Fruit fly (Drosophila melanogaster) whole organism, embryonic: ENCODE data around the gene rb.
A peak's percentile ranks its signal among the peaks of the same experiment; 100 is the strongest.

Source experiments
- Atf3 ChIP-seq: fragments of 200-800 bp; sonication (Bioruptor generic); optimal IDR thresholded peaks from 3 replicates; lab custom pipeline; 2016; ENCODE audit warnings: missing biosample characterization, missing genetic modification characterization
- CG10274 ChIP-seq: fragments of 200-800 bp; sonication (Bioruptor generic); optimal IDR thresholded peaks from 3 replicates; lab custom pipeline; 2017; ENCODE audit warnings: missing biosample characterization, mild to moderate bottlenecking, missing genetic modification characterization
- CG10959 ChIP-seq: fragments of 200-800 bp; sonication (Bioruptor generic); IDR thresholded peaks from 2 replicates; pipeline ENCODE4 v1.3.6; 2022; ENCODE audit warnings: missing biosample characterization, missing genetic modification characterization
- CG12155 ChIP-seq: fragments of 200-800 bp; sonication (Bioruptor generic); optimal IDR thresholded peaks from 3 replicates; lab custom pipeline; 2016; ENCODE audit warnings: missing biosample characterization, missing genetic modification characterization
- CG12744 ChIP-seq: fragments of 200-800 bp; sonication (Bioruptor generic); optimal IDR thresholded peaks from 2 replicates; lab custom pipeline; 2016; ENCODE audit warnings: missing biosample characterization, missing genetic modification characterization
- CG13894 ChIP-seq: fragments of 200-800 bp; sonication (Bioruptor generic); optimal IDR thresholded peaks from 3 replicates; lab custom pipeline; 2018; ENCODE audit warnings: missing biosample characterization, mild to moderate bottlenecking, missing genetic modification characterization, moderate library complexity
- CG14710 ChIP-seq: fragments of 200-800 bp; sonication (Bioruptor generic); optimal IDR thresholded peaks from 3 replicates; lab custom pipeline; 2019; ENCODE audit warnings: missing biosample characterization, mild to moderate bottlenecking, missing genetic modification characterization, moderate library complexity
- CG1603 ChIP-seq: fragments of 200-800 bp; sonication (Bioruptor generic); optimal IDR thresholded peaks from 2 replicates; lab custom pipeline; 2019; ENCODE audit warnings: missing biosample characterization, mild to moderate bottlenecking, missing genetic modification characterization, moderate library complexity
- CG17186 ChIP-seq: fragments of 200-800 bp; sonication (Bioruptor generic); optimal IDR thresholded peaks from 3 replicates; lab custom pipeline; 2017; ENCODE audit warnings: missing biosample characterization, missing genetic modification reagents, missing genetic modification characterization
- CG17829 ChIP-seq: fragments of 200-800 bp; optimal IDR thresholded peaks from 2 replicates; lab custom pipeline; 2019; ENCODE audit warnings: missing biosample characterization, mild to moderate bottlenecking, missing genetic modification characterization, moderate library complexity
- CG4282 ChIP-seq: fragments of 200-800 bp; sonication (Bioruptor generic); optimal IDR thresholded peaks from 2 replicates; lab custom pipeline; 2016; ENCODE audit warnings: missing biosample characterization, missing genetic modification characterization
- CG4360 ChIP-seq: fragments of 200-800 bp; sonication (Bioruptor generic); IDR thresholded peaks from 2 replicates; pipeline ENCODE4 v1.3.6; 2022; ENCODE audit warnings: missing biosample characterization, missing genetic modification characterization
- CG4424 ChIP-seq: fragments of 200-800 bp; sonication (Bioruptor generic); optimal IDR thresholded peaks from 3 replicates; lab custom pipeline; 2016; ENCODE audit warnings: missing biosample characterization, missing genetic modification characterization
- CG4854 ChIP-seq: fragments of 200-800 bp; sonication (Bioruptor generic); optimal IDR thresholded peaks from 2 replicates; lab custom pipeline; 2016; ENCODE audit warnings: missing biosample characterization, missing genetic modification characterization, inconsistent platforms
- CG7556 ChIP-seq: fragments of 200-800 bp; sonication (Bioruptor generic); optimal IDR thresholded peaks from 2 replicates; lab custom pipeline; 2017; ENCODE audit warnings: missing biosample characterization, mild to moderate bottlenecking, missing genetic modification characterization
- CG7745 ChIP-seq: fragments of 200-800 bp; sonication (Bioruptor generic); optimal IDR thresholded peaks from 2 replicates; lab custom pipeline; 2018; ENCODE audit warnings: missing biosample characterization, mild to moderate bottlenecking, missing genetic modification characterization, moderate library complexity
- CG8359 ChIP-seq: fragments of 200-800 bp; sonication (Bioruptor generic); optimal IDR thresholded peaks from 2 replicates; lab custom pipeline; 2017; ENCODE audit warnings: missing biosample characterization, mild to moderate bottlenecking, missing genetic modification characterization, borderline replicate concordance
- CG8765 ChIP-seq: fragments of 200-800 bp; sonication (Bioruptor generic); IDR thresholded peaks from 2 replicates; pipeline ENCODE4 v1.3.6; 2022; ENCODE audit warnings: missing biosample characterization, missing genetic modification characterization
- D19A ChIP-seq: fragments of 200-800 bp; optimal IDR thresholded peaks from 3 replicates; lab custom pipeline; 2019; ENCODE audit warnings: missing biosample characterization, mild to moderate bottlenecking, missing genetic modification characterization, moderate library complexity
- Ets97D ChIP-seq: fragments of 200-800 bp; sonication (Bioruptor generic); optimal IDR thresholded peaks from 3 replicates; lab custom pipeline; 2016; ENCODE audit warnings: missing biosample characterization, missing genetic modification characterization
- HLH54F ChIP-seq: fragments of 200-800 bp; sonication (Bioruptor generic); optimal IDR thresholded peaks from 3 replicates; lab custom pipeline; 2016; ENCODE audit warnings: missing biosample characterization, missing genetic modification characterization
- Hr39 ChIP-seq: fragments of >200 bp; optimal IDR thresholded peaks from 2 replicates; lab custom pipeline; 2017
- Hr51 ChIP-seq, 2 experiments: fragments of 200-800 bp; sonication (Bioruptor generic); optimal IDR thresholded peaks; 2 replicates in 1 of 2; 3 replicates in 1 of 2; lab custom pipeline; 2016 to 2018; ENCODE audit warnings: missing biosample characterization in 2 of 2, missing genetic modification characterization in 2 of 2, mild to moderate bottlenecking in 1 of 2, moderate library complexity in 1 of 2
- Jarid2 ChIP-seq: fragments of 200-800 bp; sonication (Bioruptor generic); optimal IDR thresholded peaks from 3 replicates; lab custom pipeline; 2017; ENCODE audit warnings: mild to moderate bottlenecking, missing biosample characterization, missing genetic modification reagents, missing genetic modification characterization
- Lim3 ChIP-seq: fragments of 200-800 bp; sonication (Bioruptor generic); IDR thresholded peaks from 2 replicates; pipeline ENCODE4 v1.3.6; 2022; ENCODE audit warnings: missing biosample characterization, missing genetic modification characterization
- MTF-1 ChIP-seq: fragments of 200-800 bp; sonication (Bioruptor generic); optimal IDR thresholded peaks from 2 replicates; lab custom pipeline; 2018; ENCODE audit warnings: missing biosample characterization, mild to moderate bottlenecking, missing genetic modification characterization, borderline replicate concordance
- Myb ChIP-seq: fragments of 200-800 bp; sonication (Bioruptor generic); optimal IDR thresholded peaks from 2 replicates; lab custom pipeline; 2016; ENCODE audit warnings: missing biosample characterization, missing genetic modification characterization
- TFAM ChIP-seq: fragments of 200-800 bp; sonication (Bioruptor generic); optimal IDR thresholded peaks from 2 replicates; lab custom pipeline; 2017; ENCODE audit warnings: missing biosample characterization, missing genetic modification characterization, inconsistent platforms
- Xbp1 ChIP-seq: fragments of 200-800 bp; sonication (Bioruptor generic); optimal IDR thresholded peaks from 3 replicates; lab custom pipeline; 2016; ENCODE audit warnings: missing biosample characterization, mild to moderate bottlenecking, missing genetic modification characterization
- Xrp1 ChIP-seq: fragments of 200-800 bp; sonication (Bioruptor generic); IDR thresholded peaks from 2 replicates; pipeline ENCODE4 v1.3.6; 2022; ENCODE audit warnings: missing biosample characterization, missing genetic modification characterization
- YL-1 ChIP-seq: fragments of 200-800 bp; sonication (Bioruptor generic); optimal IDR thresholded peaks from 3 replicates; lab custom pipeline; 2017; ENCODE audit warnings: missing biosample characterization, mild to moderate bottlenecking, missing genetic modification characterization
- abd-A ChIP-seq: fragments of 200-800 bp; sonication (Bioruptor generic); optimal IDR thresholded peaks from 3 replicates; lab custom pipeline; 2019; ENCODE audit warnings: missing biosample characterization, mild to moderate bottlenecking, missing genetic modification characterization, moderate library complexity
- ac ChIP-seq: fragments of 200-800 bp; sonication (Bioruptor generic); optimal IDR thresholded peaks from 3 replicates; lab custom pipeline; 2017; ENCODE audit warnings: missing biosample characterization, mild to moderate bottlenecking, missing genetic modification characterization
- bbx ChIP-seq: fragments of 200-800 bp; sonication (Bioruptor generic); IDR thresholded peaks from 2 replicates; pipeline ENCODE4 v1.3.6; 2022; ENCODE audit warnings: missing biosample characterization, missing genetic modification characterization; ENCODE audit not compliant: partially characterized antibody
- dan ChIP-seq: fragments of 200-800 bp; sonication (Bioruptor generic); IDR thresholded peaks from 2 replicates; pipeline ENCODE4 v1.3.6; 2022; ENCODE audit warnings: missing biosample characterization, missing genetic modification characterization
- disco-r ChIP-seq: fragments of 200-800 bp; sonication (Bioruptor generic); optimal IDR thresholded peaks from 2 replicates; lab custom pipeline; 2016; ENCODE audit warnings: missing biosample characterization, missing genetic modification characterization
- lab ChIP-seq: fragments of 200-800 bp; sonication (Bioruptor generic); optimal IDR thresholded peaks from 3 replicates; lab custom pipeline; 2017; ENCODE audit warnings: missing biosample characterization, missing genetic modification characterization, mild to moderate bottlenecking, moderate library complexity, missing genetic modification reagents
- mld ChIP-seq: fragments of 200-800 bp; sonication (Bioruptor generic); IDR thresholded peaks from 3 replicates; pipeline ENCODE4 v1.3.6; 2022; ENCODE audit warnings: missing biosample characterization, missing genetic modification characterization; ENCODE audit not compliant: partially characterized antibody
- org-1 ChIP-seq: fragments of 200-800 bp; sonication (Bioruptor generic); optimal IDR thresholded peaks from 2 replicates; lab custom pipeline; 2017; ENCODE audit warnings: missing biosample characterization, missing genetic modification characterization
- phol ChIP-seq: fragments of 200-800 bp; sonication (Bioruptor generic); optimal IDR thresholded peaks from 3 replicates; lab custom pipeline; 2018; ENCODE audit warnings: missing biosample characterization, mild to moderate bottlenecking, missing genetic modification characterization, moderate library complexity
- sd ChIP-seq: fragments of 200-800 bp; sonication (Bioruptor generic); optimal IDR thresholded peaks from 3 replicates; lab custom pipeline; 2018; ENCODE audit warnings: missing biosample characterization, mild to moderate bottlenecking, missing genetic modification characterization, moderate library complexity
- sisA ChIP-seq: fragments of 200-800 bp; sonication (Bioruptor generic); IDR thresholded peaks from 2 replicates; pipeline ENCODE4 v1.3.6; 2022; ENCODE audit warnings: missing biosample characterization, missing genetic modification characterization
- sob ChIP-seq: fragments of 200-800 bp; sonication (Bioruptor generic); IDR thresholded peaks from 2 replicates; pipeline ENCODE4 v1.3.6; 2022; ENCODE audit warnings: missing biosample characterization, missing genetic modification characterization
- tap ChIP-seq: fragments of 200-800 bp; optimal IDR thresholded peaks from 3 replicates; lab custom pipeline; 2019; ENCODE audit warnings: missing biosample characterization, mild to moderate bottlenecking, missing genetic modification characterization, moderate library complexity
- tio ChIP-seq: fragments of 200-800 bp; sonication (Bioruptor generic); optimal IDR thresholded peaks from 2 replicates; lab custom pipeline; 2017; ENCODE audit warnings: missing biosample characterization, missing genetic modification characterization, inconsistent platforms
- tll ChIP-seq, 2 experiments: fragments of 200-800 bp in 1 of 2; fragments of >200 bp in 1 of 2; sonication (Bioruptor generic) in 1 of 2; optimal IDR thresholded peaks; 2 replicates each; lab custom pipeline; 2017 to 2019; ENCODE audit warnings: missing biosample characterization in 2 of 2, missing genetic modification characterization in 2 of 2, mild to moderate bottlenecking in 1 of 2, moderate library complexity in 1 of 2
- trem ChIP-seq: fragments of 200-800 bp; optimal IDR thresholded peaks from 3 replicates; lab custom pipeline; 2019; ENCODE audit warnings: missing biosample characterization, mild to moderate bottlenecking, missing genetic modification characterization, moderate library complexity
- ttk ChIP-seq: fragments of 200-800 bp; sonication (Bioruptor generic); IDR thresholded peaks from 2 replicates; pipeline ENCODE4 v2.1.2; 2022; ENCODE audit warnings: missing biosample characterization, missing genetic modification characterization
- unpg ChIP-seq: fragments of 200-800 bp; sonication (Bioruptor generic); optimal IDR thresholded peaks from 3 replicates; lab custom pipeline; 2018; ENCODE audit warnings: missing biosample characterization, mild to moderate bottlenecking, missing genetic modification characterization, moderate library complexity
- zfh1 ChIP-seq: fragments of 200-800 bp; sonication (Bioruptor generic); IDR thresholded peaks from 3 replicates; pipeline ENCODE4 v1.3.6; 2022; ENCODE audit warnings: missing biosample characterization, missing genetic modification characterization

rb gene

dm6 chrX:4571829-4572228 is 31.4 kb upstream of the rb start, which contains the start of gene CG12684:
Gene CG12684 (minus strand): TSS chrX:4571929.
- TF ChIP-seq Xbp1 (GFP tag; lab: Kevin White, UChicago) (no peak), HLH54F (GFP tag; lab: Kevin White, UChicago) (no peak), Atf3 (GFP tag; lab: Kevin White, UChicago) (no peak), bbx (GFP tag; lab: Robert Waterston, UW) (no peak), tll (GFP tag; optimal IDR thresholded peaks at IDR 0.05; lab: Kevin White, UChicago) (no peak), Hr39 (lab: Kevin White, UChicago) (no peak), sob (no peak), Hr51 (GFP tag; optimal IDR thresholded peaks at IDR 0.05; lab: Kevin White, UChicago) (no peak), sisA (GFP tag; lab: Robert Waterston, UW) (no peak), CG17186 (GFP tag; lab: Kevin White, UChicago) (no peak), TFAM (GFP tag; lab: Kevin White, UChicago) (no peak), MTF-1 (GFP tag; lab: Kevin White, UChicago) (no peak), tap (no peak), abd-A (tag; lab: Kevin White, UChicago) (no peak), CG8359 (GFP tag; lab: Kevin White, UChicago) (no peak), org-1 (GFP tag; lab: Kevin White, UChicago) (no peak)

dm6 chrX:4564962-4565361 is 24.5 kb upstream of the rb start:
- TF ChIP-seq dan (GFP tag; lab: Robert Waterston, UW) (peak; percentile 16; the same call in 1 of the 2 replicates), CG17829 (tag; lab: Kevin White, UChicago) (no peak), CG10274 (no peak), CG1603 (tag; lab: Kevin White, UChicago) (peak; percentile 58), Xrp1 (GFP tag; lab: Robert Waterston, UW) (peak; percentile 49; the same call in 1 of the 2 replicates), sd (tag; lab: Kevin White, UChicago) (no peak), CG4360 (GFP tag; lab: Robert Waterston, UW) (no peak), CG8765 (GFP tag; lab: Robert Waterston, UW) (peak; percentile 54), D19A (tag; lab: Kevin White, UChicago) (no peak), phol (tag; lab: Kevin White, UChicago) (peak; percentile 3), CG4854 (GFP tag; lab: Kevin White, UChicago) (no peak), YL-1 (no peak), mld (GFP tag; lab: Robert Waterston, UW) (no peak), ttk (GFP tag; lab: Robert Waterston, UW) (no peak), CG4424 (GFP tag; lab: Kevin White, UChicago) (peak; percentile 3), CG14710 (peak; percentile 18), CG7556 (GFP tag; lab: Kevin White, UChicago) (no peak), CG12744 (GFP tag; lab: Kevin White, UChicago) (no peak), Myb (GFP tag; lab: Kevin White, UChicago) (no peak), Lim3 (no peak), CG12155 (no peak), trem (tag; lab: Kevin White, UChicago) (no peak), lab (GFP tag; lab: Kevin White, UChicago) (no peak), zfh1 (GFP tag; lab: Robert Waterston, UW) (peak; percentile 36; the same call in 1 of the 3 replicates), ac (GFP tag; lab: Kevin White, UChicago) (peak; percentile 11), unpg (peak; percentile 1), Ets97D (no peak), CG10959 (0 out of 2 replicates have a peak, but pooled peaks have one; percentile 33), CG13894 (tag; lab: Kevin White, UChicago) (no peak), tio (GFP tag; lab: Kevin White, UChicago) (no peak), CG7745 (no peak), disco-r (no peak), Jarid2 (GFP tag; lab: Kevin White, UChicago) (no peak), CG4282 (GFP tag; lab: Kevin White, UChicago) (no peak)
